Fruit fly (Drosophila melanogaster) whole organism, wandering third instar larva: ENCODE results near the gene Myo81F.

Experiments used
- Abd-B ChIP-seq: fragments of >200 bp; optimal IDR thresholded peaks from 2 replicates; lab custom pipeline; 2017; ENCODE audit warnings: missing biosample characterization, missing genetic modification characterization
- CG32264 ChIP-seq: fragments of 200-800 bp; sonication (Bioruptor generic); optimal IDR thresholded peaks from 2 replicates; lab custom pipeline; 2016; ENCODE audit warnings: missing biosample characterization, missing genetic modification characterization
- CG9705 ChIP-seq: fragments of 200-800 bp; sonication (Bioruptor generic); optimal IDR thresholded peaks from 2 replicates; lab custom pipeline; 2018; ENCODE audit warnings: missing biosample characterization, mild to moderate bottlenecking, missing genetic modification characterization
- CrebA ChIP-seq: fragments of 200-800 bp; sonication (Bioruptor generic); optimal IDR thresholded peaks from 2 replicates; lab custom pipeline; 2016; ENCODE audit warnings: missing biosample characterization, mild to moderate bottlenecking, missing genetic modification characterization, borderline replicate concordance
- Dif ChIP-seq: fragments of 200-275, 200-300 bp; sonication (Bioruptor generic); optimal IDR thresholded peaks from 2 replicates; lab custom pipeline; 2018; ENCODE audit warnings: missing biosample characterization, missing genetic modification characterization; ENCODE audit not compliant: partially characterized antibody
- GATAd ChIP-seq: sonication (Bioruptor generic); optimal IDR thresholded peaks from 2 replicates; lab custom pipeline; 2016; ENCODE audit warnings: missing biosample characterization, missing genetic modification characterization
- HLH106 ChIP-seq: fragments of 200-800 bp; optimal IDR thresholded peaks from 3 replicates; lab custom pipeline; 2019; ENCODE audit warnings: missing biosample characterization, mild to moderate bottlenecking, missing genetic modification characterization, moderate library complexity
- Hnf4 ChIP-seq: fragments of 200-800 bp; sonication (Bioruptor generic); optimal IDR thresholded peaks from 2 replicates; lab custom pipeline; 2016; ENCODE audit warnings: missing biosample characterization, mild to moderate bottlenecking, missing genetic modification characterization
- Hr78 ChIP-seq: fragments of >200 bp; optimal IDR thresholded peaks from 2 replicates; lab custom pipeline; 2017; ENCODE audit warnings: missing biosample characterization, missing genetic modification characterization
- Jra ChIP-seq: sonication (Bioruptor generic); optimal IDR thresholded peaks from 2 replicates; lab custom pipeline; 2016; ENCODE audit warnings: missing biosample characterization, missing genetic modification characterization
- Myc ChIP-seq: fragments of >200 bp; optimal IDR thresholded peaks from 2 replicates; lab custom pipeline; 2017
- N ChIP-seq: fragments of >200 bp; optimal IDR thresholded peaks from 2 replicates; lab custom pipeline; 2018; ENCODE audit warnings: missing biosample characterization, missing external identifiers, missing genetic modification characterization
- OdsH ChIP-seq: fragments of 200-800 bp; sonication (Bioruptor generic); optimal IDR thresholded peaks from 2 replicates; lab custom pipeline; 2016; ENCODE audit warnings: missing biosample characterization, mild to moderate bottlenecking, missing genetic modification characterization
- Rel ChIP-seq, 2 experiments: fragments of 200-800 bp; sonication (Bioruptor generic) in 1 of 2; optimal IDR thresholded peaks; 2 replicates in 1 of 2; 3 replicates in 1 of 2; lab custom pipeline; 2016 to 2019; ENCODE audit warnings: mild to moderate bottlenecking in 2 of 2, missing biosample characterization in 2 of 2, missing genetic modification characterization in 2 of 2, moderate library complexity in 1 of 2
- brk ChIP-seq: fragments of 200-800 bp; sonication (Bioruptor generic); optimal IDR thresholded peaks from 2 replicates; lab custom pipeline; 2016; ENCODE audit warnings: missing biosample characterization, mild to moderate bottlenecking, missing genetic modification characterization
- dmrt93B ChIP-seq: fragments of 200-800 bp; sonication (Bioruptor generic); optimal IDR thresholded peaks from 2 replicates; lab custom pipeline; 2018; ENCODE audit warnings: missing biosample characterization, mild to moderate bottlenecking, missing genetic modification characterization
- dsf ChIP-seq: sonication (Bioruptor generic); optimal IDR thresholded peaks from 2 replicates; lab custom pipeline; 2016; ENCODE audit warnings: missing biosample characterization, missing genetic modification characterization, borderline replicate concordance
- ey ChIP-seq: fragments of 200-800 bp; sonication (Bioruptor generic); optimal IDR thresholded peaks from 2 replicates; lab custom pipeline; 2016; ENCODE audit warnings: missing biosample characterization, missing genetic modification characterization
- foxo ChIP-seq, 2 experiments: fragments of 200-800 bp; sonication (Bioruptor generic); optimal IDR thresholded peaks; 2 replicates in 1 of 2; 3 replicates in 1 of 2; lab custom pipeline; 2016 to 2017; ENCODE audit warnings: missing biosample characterization in 2 of 2, missing genetic modification characterization in 2 of 2
- h ChIP-seq: fragments of 200-800 bp; sonication (Bioruptor generic); optimal IDR thresholded peaks from 3 replicates; lab custom pipeline; 2016; ENCODE audit warnings: missing biosample characterization, mild to moderate bottlenecking, missing genetic modification characterization
- jim ChIP-seq: fragments of 175-275, 200-325 bp; sonication (Bioruptor generic); optimal IDR thresholded peaks from 2 replicates; lab custom pipeline; 2016; ENCODE audit warnings: missing biosample characterization, mild to moderate bottlenecking, missing genetic modification characterization
- psq ChIP-seq: fragments of 200-800 bp; sonication (Bioruptor generic); optimal IDR thresholded peaks from 3 replicates; lab custom pipeline; 2017; ENCODE audit warnings: missing biosample characterization, mild to moderate bottlenecking, missing genetic modification characterization, moderate library complexity
- sv ChIP-seq: fragments of 200-800 bp; sonication (Bioruptor generic); optimal IDR thresholded peaks from 3 replicates; lab custom pipeline; 2016; ENCODE audit warnings: missing biosample characterization, missing genetic modification characterization
- usp ChIP-seq: fragments of >200 bp; optimal IDR thresholded peaks from 2 replicates; lab custom pipeline; 2017; ENCODE audit warnings: missing biosample characterization, missing genetic modification characterization

The Myo81F gene

dm6 chr3R:2169792-2170191, 1602.9 kb downstream of the Myo81F start:
- TF ChIP-seq Myc: no peak
- TF ChIP-seq OdsH (GFP tag; lab: Kevin White, UChicago): no peak
- TF ChIP-seq h (GFP tag; lab: Kevin White, UChicago): no peak
- TF ChIP-seq ey: no peak
- no peak for TF ChIP-seq CG32264 (GFP tag; lab: Kevin White, UChicago)
- TF ChIP-seq Rel (GFP tag; optimal IDR thresholded peaks at IDR 0.05; lab: Kevin White, UChicago): no peak
- no peak for TF ChIP-seq Rel (tag; optimal IDR thresholded peaks at IDR 0.05; lab: Kevin White, UChicago)
- TF ChIP-seq usp (GFP tag; lab: Kevin White, UChicago): no peak
- TF ChIP-seq foxo (GFP tag; optimal IDR thresholded peaks at IDR 0.05; lab: Kevin White, UChicago): no peak
- no peak for TF ChIP-seq N (GFP tag; lab: Kevin White, UChicago)
- no peak for TF ChIP-seq Abd-B
- no peak for TF ChIP-seq Dif (GFP tag; lab: Kevin White, UChicago)
- TF ChIP-seq Hr78 (GFP tag; lab: Kevin White, UChicago): no peak
- no peak for TF ChIP-seq sv (GFP tag; lab: Kevin White, UChicago)
- TF ChIP-seq GATAd (GFP tag; lab: Kevin White, UChicago): no peak
- TF ChIP-seq HLH106 (tag; lab: Kevin White, UChicago): no peak
- no peak for TF ChIP-seq CG9705 (GFP tag; lab: Kevin White, UChicago)
- TF ChIP-seq dmrt93B (GFP tag; lab: Kevin White, UChicago): no peak

dm6 chr3R:2411789-2412188, 1844.9 kb downstream of the Myo81F start:
- TF ChIP-seq Jra (GFP tag; lab: Kevin White, UChicago) (no peak), Hnf4 (GFP tag; lab: Kevin White, UChicago) (no peak), CrebA (GFP tag; lab: Kevin White, UChicago) (no peak), ey (no peak), foxo (GFP tag; optimal IDR thresholded peaks at IDR 0.05; lab: Kevin White, UChicago) (no peak), HLH106 (tag; lab: Kevin White, UChicago) (no peak), brk (no peak), sv (GFP tag; lab: Kevin White, UChicago) (no peak), Dif (GFP tag; lab: Kevin White, UChicago) (no peak), usp (GFP tag; lab: Kevin White, UChicago) (no peak), jim (GFP tag; lab: Kevin White, UChicago) (no peak), OdsH (GFP tag; lab: Kevin White, UChicago) (no peak), dsf (GFP tag; lab: Kevin White, UChicago) (no peak), psq (GFP tag; lab: Kevin White, UChicago) (no peak)
